Fruit fly (Drosophila melanogaster) whole organism, embryonic: ENCODE data around the gene CG34332.

ENCODE experiments used
- Abd-B ChIP-seq: fragments of 200-800 bp; sonication (Bioruptor generic); optimal IDR thresholded peaks from 2 replicates; lab custom pipeline; 2018; ENCODE audit warnings: missing biosample characterization, mild to moderate bottlenecking, missing genetic modification characterization, moderate library complexity
- CG10543 ChIP-seq: fragments of 200-800 bp; sonication (Bioruptor generic); optimal IDR thresholded peaks from 3 replicates; lab custom pipeline; 2017; ENCODE audit warnings: missing biosample characterization, mild to moderate bottlenecking, missing genetic modification characterization, moderate library complexity
- CG11723 ChIP-seq: fragments of 200-800 bp; sonication (Bioruptor generic); optimal IDR thresholded peaks from 2 replicates; lab custom pipeline; 2017; ENCODE audit warnings: missing biosample characterization, mild to moderate bottlenecking, missing genetic modification characterization
- CG12104 ChIP-seq: fragments of 200-800 bp; sonication (Bioruptor generic); optimal IDR thresholded peaks from 3 replicates; lab custom pipeline; 2016; ENCODE audit warnings: missing biosample characterization, missing genetic modification characterization
- CG12155 ChIP-seq: fragments of 200-800 bp; sonication (Bioruptor generic); optimal IDR thresholded peaks from 3 replicates; lab custom pipeline; 2016; ENCODE audit warnings: missing biosample characterization, missing genetic modification characterization
- CG12391 ChIP-seq: fragments of 200-800 bp; sonication (Bioruptor generic); optimal IDR thresholded peaks from 3 replicates; lab custom pipeline; 2018; ENCODE audit warnings: missing biosample characterization, mild to moderate bottlenecking, missing genetic modification characterization, moderate library complexity
- CG13287 ChIP-seq: fragments of 200-800 bp; sonication (Bioruptor generic); IDR thresholded peaks from 2 replicates; pipeline ENCODE4 v1.3.6; 2022; ENCODE audit warnings: missing biosample characterization, missing genetic modification characterization; ENCODE audit not compliant: partially characterized antibody
- CG1647 ChIP-seq: fragments of 200-800 bp; sonication (Bioruptor generic); optimal IDR thresholded peaks from 3 replicates; lab custom pipeline; 2016; ENCODE audit warnings: missing biosample characterization, missing genetic modification characterization
- CG17912 ChIP-seq: fragments of 200-800 bp; sonication (Bioruptor generic); optimal IDR thresholded peaks from 2 replicates; lab custom pipeline; 2018; ENCODE audit warnings: missing biosample characterization, mild to moderate bottlenecking, missing genetic modification characterization
- CG2202 ChIP-seq: fragments of 200-800 bp; sonication (Bioruptor generic); optimal IDR thresholded peaks from 2 replicates; lab custom pipeline; 2018; ENCODE audit warnings: missing biosample characterization, mild to moderate bottlenecking, missing genetic modification characterization
- CG32772 ChIP-seq: fragments of 200-800 bp; sonication (Bioruptor generic); IDR thresholded peaks from 2 replicates; pipeline ENCODE4 v1.3.6; 2022; ENCODE audit warnings: missing biosample characterization, missing genetic modification characterization
- CG3726 ChIP-seq: fragments of 200-800 bp; sonication (Bioruptor generic); IDR thresholded peaks from 3 replicates; pipeline ENCODE4, ENCODE4 v1.3.6; 2022; ENCODE audit warnings: missing biosample characterization, missing genetic modification characterization
- CG43689 ChIP-seq: fragments of 200-800 bp; sonication (Bioruptor generic); IDR thresholded peaks from 2 replicates; pipeline ENCODE4 v1.3.6; 2022; ENCODE audit warnings: missing biosample characterization, missing genetic modification characterization
- CG4730 ChIP-seq: fragments of 200-800 bp; sonication (Bioruptor generic); IDR thresholded peaks from 2 replicates; pipeline ENCODE4 v1.3.6; 2022; ENCODE audit warnings: missing biosample characterization, missing genetic modification characterization
- CG6254 ChIP-seq: fragments of 200-800 bp; sonication (Bioruptor generic); optimal IDR thresholded peaks from 3 replicates; lab custom pipeline; 2017; ENCODE audit warnings: mild to moderate bottlenecking, missing biosample characterization, missing genetic modification reagents, missing genetic modification characterization
- CG6791 ChIP-seq: fragments of 200-800 bp; sonication (Bioruptor generic); IDR thresholded peaks from 3 replicates; pipeline ENCODE4 v1.3.6; 2022; ENCODE audit warnings: missing biosample characterization, missing genetic modification characterization; ENCODE audit not compliant: partially characterized antibody
- CG6813 ChIP-seq: fragments of 200-800 bp; sonication (Bioruptor generic); optimal IDR thresholded peaks from 2 replicates; lab custom pipeline; 2017; ENCODE audit warnings: missing biosample characterization, missing genetic modification characterization, mild to moderate bottlenecking, moderate library complexity, missing genetic modification reagents
- CG7271 ChIP-seq: fragments of 200-800 bp; sonication (Bioruptor generic); optimal IDR thresholded peaks from 2 replicates; lab custom pipeline; 2018; ENCODE audit warnings: missing biosample characterization, mild to moderate bottlenecking, missing genetic modification characterization, moderate library complexity
- CG9727 ChIP-seq: fragments of 200-800 bp; sonication (Bioruptor generic); optimal IDR thresholded peaks from 3 replicates; lab custom pipeline; 2017; ENCODE audit warnings: missing biosample characterization, mild to moderate bottlenecking, missing genetic modification characterization
- CHES-1-like ChIP-seq: fragments of 200-800 bp; sonication (Bioruptor generic); optimal IDR thresholded peaks from 2 replicates; lab custom pipeline; 2016; ENCODE audit warnings: missing biosample characterization, missing genetic modification characterization
- Dad ChIP-seq: fragments of 200-800 bp; sonication (Bioruptor generic); optimal IDR thresholded peaks from 3 replicates; lab custom pipeline; 2016; ENCODE audit warnings: missing biosample characterization, missing genetic modification characterization
- Doc2 ChIP-seq: fragments of 200-800 bp; sonication (Bioruptor generic); IDR thresholded peaks from 2 replicates; pipeline ENCODE4 v1.3.6; 2022; ENCODE audit warnings: missing biosample characterization, missing genetic modification characterization
- Fer2 ChIP-seq: fragments of 200-800 bp; sonication (Bioruptor generic); optimal IDR thresholded peaks from 2 replicates; lab custom pipeline; 2018; ENCODE audit warnings: missing biosample characterization, mild to moderate bottlenecking, missing genetic modification characterization, moderate library complexity
- Lhr ChIP-seq: fragments of 200-800 bp; sonication (Bioruptor generic); optimal IDR thresholded peaks from 3 replicates; lab custom pipeline; 2017; ENCODE audit warnings: mild to moderate bottlenecking, missing biosample characterization, missing genetic modification reagents, missing genetic modification characterization
- Max ChIP-seq: fragments of 200-800 bp; sonication (Bioruptor generic); optimal IDR thresholded peaks from 2 replicates; lab custom pipeline; 2016; ENCODE audit warnings: missing biosample characterization, mild to moderate bottlenecking, missing genetic modification characterization
- Poxn ChIP-seq: fragments of 200-800 bp; sonication (Bioruptor generic); IDR thresholded peaks from 2 replicates; pipeline ENCODE4 v1.3.6; 2022; ENCODE audit warnings: missing biosample characterization, missing genetic modification characterization
- Sin3A ChIP-seq: fragments of >200 bp; optimal IDR thresholded peaks from 2 replicates; lab custom pipeline; 2018
- Tbp ChIP-seq: fragments of >200 bp; optimal IDR thresholded peaks from 2 replicates; lab custom pipeline; 2018; ENCODE audit warnings: missing biosample characterization, missing genetic modification characterization
- Usf ChIP-seq: fragments of 200-800 bp; sonication (Bioruptor generic); optimal IDR thresholded peaks from 2 replicates; lab custom pipeline; 2017; ENCODE audit warnings: missing genotype, missing biosample characterization, missing genetic modification characterization
- Xrp1 ChIP-seq: fragments of 200-800 bp; sonication (Bioruptor generic); IDR thresholded peaks from 2 replicates; pipeline ENCODE4 v1.3.6; 2022; ENCODE audit warnings: missing biosample characterization, missing genetic modification characterization
- ara ChIP-seq: fragments of 200-800 bp; sonication (Bioruptor generic); IDR thresholded peaks from 2 replicates; pipeline ENCODE4 v1.3.6; 2022; ENCODE audit warnings: missing biosample characterization, missing genetic modification characterization
- bsh ChIP-seq, 2 experiments: fragments of 200-800 bp; sonication (Bioruptor generic); optimal IDR thresholded peaks; 2 replicates each; lab custom pipeline; 2017 to 2018; ENCODE audit warnings: mild to moderate bottlenecking in 2 of 2, missing biosample characterization in 2 of 2, missing genetic modification characterization in 2 of 2, moderate library complexity in 1 of 2
- cas ChIP-seq: fragments of 200-800 bp; sonication (Bioruptor generic); IDR thresholded peaks from 2 replicates; pipeline ENCODE4 v1.3.6; 2022; ENCODE audit warnings: missing biosample characterization, missing genetic modification characterization
- corto ChIP-seq: fragments of 200-800 bp; sonication (Bioruptor generic); optimal IDR thresholded peaks from 2 replicates; lab custom pipeline; 2016; ENCODE audit warnings: missing biosample characterization, mild to moderate bottlenecking, missing genetic modification characterization, moderate library complexity
- dm ChIP-seq: fragments of 200-800 bp; sonication (Bioruptor generic); optimal IDR thresholded peaks from 3 replicates; lab custom pipeline; 2016; ENCODE audit warnings: missing biosample characterization, missing genetic modification characterization
- esg ChIP-seq: fragments of 200-800 bp; sonication (Bioruptor generic); conservative IDR thresholded peaks from 2 replicates; pipeline ENCODE4 v1.3.6; 2022; ENCODE audit warnings: missing biosample characterization, missing genetic modification characterization
- eyg ChIP-seq: fragments of 200-800 bp; sonication (Bioruptor generic); optimal IDR thresholded peaks from 3 replicates; lab custom pipeline; 2016; ENCODE audit warnings: missing biosample characterization, missing genetic modification characterization
- gcm ChIP-seq: fragments of 200-800 bp; sonication (Bioruptor generic); optimal IDR thresholded peaks from 2 replicates; lab custom pipeline; 2019; ENCODE audit warnings: missing biosample characterization, mild to moderate bottlenecking, missing genetic modification characterization, moderate library complexity
- hbn ChIP-seq: fragments of 200-800 bp; sonication (Bioruptor generic); IDR thresholded peaks from 2 replicates; pipeline ENCODE4 v1.3.6; 2022; ENCODE audit warnings: missing biosample characterization, missing genetic modification characterization; ENCODE audit not compliant: partially characterized antibody
- hkb ChIP-seq, 2 experiments: fragments of 200-800 bp in 1 of 2; fragments of >200 bp in 1 of 2; sonication (Bioruptor generic) in 1 of 2; IDR thresholded peaks in 1 of 2; optimal IDR thresholded peaks in 1 of 2; 2 replicates each; pipeline versions ENCODE4 v1.3.6 to Lab custom; 2017 to 2022; ENCODE audit warnings: missing biosample characterization in 1 of 2, missing genetic modification characterization in 1 of 2
- kah ChIP-seq: fragments of 200-800 bp; sonication (Bioruptor generic); optimal IDR thresholded peaks from 2 replicates; lab custom pipeline; 2018; ENCODE audit warnings: missing biosample characterization, mild to moderate bottlenecking, missing genetic modification characterization
- luna ChIP-seq: fragments of 200-800 bp; sonication (Bioruptor generic); optimal IDR thresholded peaks from 2 replicates; lab custom pipeline; 2016; ENCODE audit warnings: missing biosample characterization, missing genetic modification characterization
- pho ChIP-seq: fragments of 200-800 bp; sonication (Bioruptor generic); optimal IDR thresholded peaks from 2 replicates; lab custom pipeline; 2016; ENCODE audit warnings: missing biosample characterization, missing genetic modification characterization
- pzg ChIP-seq: fragments of 200-800 bp; sonication (Bioruptor generic); optimal IDR thresholded peaks from 3 replicates; lab custom pipeline; 2018; ENCODE audit warnings: missing biosample characterization, mild to moderate bottlenecking, missing genetic modification characterization, moderate library complexity
- sisA ChIP-seq: fragments of 200-800 bp; sonication (Bioruptor generic); IDR thresholded peaks from 2 replicates; pipeline ENCODE4 v1.3.6; 2022; ENCODE audit warnings: missing biosample characterization, missing genetic modification characterization
- sug ChIP-seq: fragments of 200-800 bp; optimal IDR thresholded peaks from 2 replicates; lab custom pipeline; 2019; ENCODE audit warnings: missing biosample characterization, mild to moderate bottlenecking, missing genetic modification characterization, moderate library complexity
- tll ChIP-seq, 2 experiments: fragments of 200-800 bp in 1 of 2; fragments of >200 bp in 1 of 2; sonication (Bioruptor generic) in 1 of 2; optimal IDR thresholded peaks; 2 replicates each; lab custom pipeline; 2017 to 2019; ENCODE audit warnings: missing biosample characterization in 2 of 2, missing genetic modification characterization in 2 of 2, mild to moderate bottlenecking in 1 of 2, moderate library complexity in 1 of 2
- zen ChIP-seq: fragments of 200-800 bp; sonication (Bioruptor generic); optimal IDR thresholded peaks from 3 replicates; lab custom pipeline; 2018; ENCODE audit warnings: missing biosample characterization, mild to moderate bottlenecking, missing genetic modification characterization, moderate library complexity
- zf30C ChIP-seq: fragments of 200-800 bp; sonication (Bioruptor generic); optimal IDR thresholded peaks from 3 replicates; lab custom pipeline; 2018; ENCODE audit warnings: missing biosample characterization, mild to moderate bottlenecking, missing genetic modification characterization

Gene CG34332

dm6 chrX:20173464-20173995 is 32.7 kb downstream of the CG34332 start, which contains the start of gene AnxB10 (continued):
- peak; percentile 26 for TF ChIP-seq CG11723 (GFP tag; lab: Kevin White, UChicago)
- TF ChIP-seq CG43689 (GFP tag; lab: Robert Waterston, UW) = 0 out of 2 replicates have a peak, but pooled peaks have one; percentile 24
- no peak for TF ChIP-seq luna (GFP tag; lab: Kevin White, UChicago)
- TF ChIP-seq Xrp1 = peak; percentile 57; the same call in 1 of the 2 replicates
- TF ChIP-seq hkb (optimal IDR thresholded peaks at IDR 0.05; lab: Kevin White, UChicago) = no peak
- TF ChIP-seq hkb (GFP tag; IDR thresholded peaks at IDR 0.05; lab: Robert Waterston, UW) = peak; percentile 67
- TF ChIP-seq CG9727 = peak; percentile 51
- TF ChIP-seq tll (GFP tag; optimal IDR thresholded peaks at IDR 0.05; lab: Kevin White, UChicago) = no peak
- peak; percentile 58 for TF ChIP-seq CG6813 (GFP tag; lab: Kevin White, UChicago)
- peak; percentile 58 for TF ChIP-seq esg (GFP tag; lab: Robert Waterston, UW)
- TF ChIP-seq Usf (GFP tag; lab: Kevin White, UChicago) = peak; percentile 2
- TF ChIP-seq hbn (GFP tag; lab: Robert Waterston, UW) = no peak
- no peak for TF ChIP-seq Lhr
- TF ChIP-seq Fer2 = peak; percentile 6
- TF ChIP-seq pzg (GFP tag; lab: Kevin White, UChicago) = no peak
- no peak for TF ChIP-seq kah
- TF ChIP-seq CG12104 (GFP tag; lab: Kevin White, UChicago) = peak; percentile 42
- no peak for TF ChIP-seq dm
- TF ChIP-seq ara (GFP tag; lab: Robert Waterston, UW) = 0 out of 2 replicates have a peak, but pooled peaks have one; percentile 22
- no peak for TF ChIP-seq CG17912 (GFP tag; lab: Kevin White, UChicago)
- TF ChIP-seq Tbp = no peak
- no peak for TF ChIP-seq CG13287 (GFP tag; lab: Robert Waterston, UW)
- no peak for TF ChIP-seq zen (tag; lab: Kevin White, UChicago)
- peak; percentile 53 to 83 for TF ChIP-seq bsh (GFP tag; optimal IDR thresholded peaks at IDR 0.05; lab: Kevin White, UChicago)
- 0 out of 2 replicates have a peak, but pooled peaks have one; percentile 25 for TF ChIP-seq CG32772
- TF ChIP-seq zf30C (GFP tag; lab: Kevin White, UChicago) = no peak
- no peak for TF ChIP-seq Poxn (GFP tag; lab: Robert Waterston, UW)
- TF ChIP-seq Sin3A (lab: Kevin White, UChicago) = no peak
- peak; percentile 1 for TF ChIP-seq gcm (GFP tag; lab: Kevin White, UChicago)
- no peak for TF ChIP-seq CG10543 (GFP tag; lab: Kevin White, UChicago)
- peak; percentile 4 for TF ChIP-seq sug (tag; lab: Kevin White, UChicago)
- no peak for TF ChIP-seq CG2202 (tag; lab: Kevin White, UChicago)
- TF ChIP-seq cas (GFP tag; lab: Robert Waterston, UW) = no peak
- peak; percentile 43; the same call in 1 of the 2 replicates for TF ChIP-seq sisA (GFP tag; lab: Robert Waterston, UW)
- no peak for TF ChIP-seq CG6791
- peak; percentile 43 for TF ChIP-seq CG12155 (GFP tag; lab: Kevin White, UChicago)
- no peak for TF ChIP-seq Doc2 (GFP tag; lab: Robert Waterston, UW)
- TF ChIP-seq CG7271 (tag; lab: Kevin White, UChicago) = no peak
- TF ChIP-seq CG12391 (tag; lab: Kevin White, UChicago) = peak; percentile 46
- TF ChIP-seq CG6254 (GFP tag; lab: Kevin White, UChicago) = peak; percentile 32
- peak; percentile 41 for TF ChIP-seq Abd-B (GFP tag; lab: Kevin White, UChicago)
- peak; percentile 14 for TF ChIP-seq CHES-1-like (GFP tag; lab: Kevin White, UChicago)
- 0 out of 2 replicates have a peak, but pooled peaks have one; percentile 47 for TF ChIP-seq CG4730 (GFP tag; lab: Robert Waterston, UW)
- TF ChIP-seq Dad (GFP tag; lab: Kevin White, UChicago) = peak; percentile 12
- TF ChIP-seq CG1647 (GFP tag; lab: Kevin White, UChicago) = peak; percentile 11
- TF ChIP-seq CG3726 (GFP tag; lab: Robert Waterston, UW) = no peak
- TF ChIP-seq corto (GFP tag; lab: Kevin White, UChicago) = peak; percentile 58
- peak; percentile 54 for TF ChIP-seq Max (GFP tag; lab: Kevin White, UChicago)
- TF ChIP-seq eyg (GFP tag; lab: Kevin White, UChicago) = no peak
- no peak for TF ChIP-seq pho (GFP tag; lab: Kevin White, UChicago)
